Worm (Caenorhabditis elegans): ENCODE measurements around the gene twk-36.

twk-36 gene

DNA sequence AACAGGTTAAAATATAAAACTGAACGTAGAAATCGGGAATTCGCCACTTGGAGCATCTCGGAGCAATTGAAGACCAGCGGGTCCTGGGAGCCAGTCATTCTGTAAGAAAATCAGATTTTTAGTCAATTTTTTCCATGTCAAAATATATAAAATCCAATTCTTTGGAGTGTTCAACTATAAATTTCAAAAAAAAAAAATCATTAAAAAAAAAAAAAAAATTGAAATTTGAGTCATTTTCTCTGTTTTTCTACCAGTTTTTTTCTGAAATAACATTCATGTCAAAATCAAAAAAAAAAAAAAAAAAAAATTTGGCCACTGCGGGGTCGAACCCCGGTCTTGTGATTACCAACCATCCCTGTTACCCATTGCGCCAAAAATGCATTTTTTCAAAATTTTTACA lies 36.7 kb upstream of the twk-36 start, which contains the start of gene srab-12 (continued):
- no peak for TF ChIP-seq pqm-1 (tag; optimal IDR thresholded peaks at IDR 0.05)
- TF ChIP-seq dsc-1 (tag; optimal IDR thresholded peaks at IDR 0.05), result no peak
- no peak for TF ChIP-seq hpl-2 (GFP tag; optimal IDR thresholded peaks at IDR 0.05)

- TF ChIP-seq ceh-88 (GFP tag; IDR thresholded peaks at IDR 0.05) (no peak), ama-1 (optimal IDR thresholded peaks at IDR 0.05) (no peak), ceh-90 (tag; optimal IDR thresholded peaks at IDR 0.05) (no peak), lin-13 (GFP tag; optimal IDR thresholded peaks at IDR 0.05) (no peak), sup-37 (GFP tag; optimal IDR thresholded peaks at IDR 0.05) (no peak), efl-1 (optimal IDR thresholded peaks at IDR 0.05) (no peak), efl-1 (GFP tag; optimal IDR thresholded peaks at IDR 0.05 in 1 of 2) (peak in 1 of 2 experiments; percentile 11), swsn-7 (tag; optimal IDR thresholded peaks at IDR 0.05) (no peak), nhr-84 (tag; optimal IDR thresholded peaks at IDR 0.05) (no peak), lin-35 (GFP tag; optimal IDR thresholded peaks at IDR 0.05) (peak in 1 of 2 experiments; percentile 25), elt-2 (tag; optimal IDR thresholded peaks at IDR 0.05) (peak; percentile 17), efl-3 (GFP tag; optimal IDR thresholded peaks at IDR 0.05) (no peak), nhr-76 (tag; optimal IDR thresholded peaks at IDR 0.05) (no peak), egl-13 (tag; optimal IDR thresholded peaks at IDR 0.05) (no peak), ceh-8 (GFP tag; optimal IDR thresholded peaks at IDR 0.05) (no peak), irx-1 (tag; optimal IDR thresholded peaks at IDR 0.05) (no peak), tlp-1 (tag; optimal IDR thresholded peaks at IDR 0.05) (no peak), nhr-19 (GFP tag; conservative IDR thresholded peaks at IDR 0.05) (no peak), unc-98 (GFP tag; IDR thresholded peaks at IDR 0.05) (no peak), mab-9 (GFP tag; IDR thresholded peaks at IDR 0.05) (no peak), lin-15B (tag; optimal IDR thresholded peaks at IDR 0.05) (no peak), blmp-1 (tag; optimal IDR thresholded peaks at IDR 0.05) (peak; percentile 40)
These were observed 33.4 kb upstream of the twk-36 start for ce11 chrV:17780285-17780684.

ce11 chrV:17777624-17778023 lies 30.8 kb upstream of the twk-36 start, which contains the start of gene C47A10.12:
TSS of gene C47A10.12 (plus strand) at chrV:17777924.
- TF ChIP-seq nhr-28 (tag; optimal IDR thresholded peaks at IDR 0.05) (no peak), aha-1 (tag; optimal IDR thresholded peaks at IDR 0.05) (no peak), vab-15 (tag; optimal IDR thresholded peaks at IDR 0.05) (no peak), ztf-11 (tag; optimal IDR thresholded peaks at IDR 0.05) (no peak), ceh-8 (GFP tag; optimal IDR thresholded peaks at IDR 0.05) (no peak), ets-5 (GFP tag; IDR thresholded peaks at IDR 0.05) (no peak), nhr-47 (tag; optimal IDR thresholded peaks at IDR 0.05) (no peak), nhr-20 (tag; optimal IDR thresholded peaks at IDR 0.05) (no peak), unc-62 (GFP tag; optimal IDR thresholded peaks at IDR 0.05) (no peak), Y116A8C.19 (tag; optimal IDR thresholded peaks at IDR 0.05; ENCODE audit: borderline replicate concordance) (no peak)

DNA sequence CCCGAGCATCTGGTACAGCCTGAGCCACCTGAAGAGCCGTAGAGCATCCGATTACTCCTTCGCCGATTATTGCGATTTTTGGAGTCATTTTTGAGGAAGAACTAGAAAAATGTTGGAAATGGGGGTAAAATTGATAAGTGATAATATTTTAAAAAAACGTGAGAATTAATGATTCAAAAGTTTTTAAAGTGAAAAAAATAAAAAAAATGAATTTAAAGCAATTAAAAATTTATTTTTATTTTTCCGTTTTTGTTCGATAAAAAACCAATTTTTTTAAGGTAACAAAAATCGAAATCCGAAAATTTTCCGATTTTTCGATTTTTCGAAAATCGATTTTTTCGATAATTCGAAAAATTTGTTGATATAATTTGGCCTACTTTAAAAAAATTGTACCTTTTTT lies 30.3 kb upstream of the twk-36 start, which contains the start of gene ddo-1:
TSS of gene ddo-1 (minus strand) at position 101 of the 400 bp plus-strand sequence.
- TF ChIP-seq nhr-47 (tag; optimal IDR thresholded peaks at IDR 0.05), result no peak
- TF ChIP-seq nhr-20 (tag; optimal IDR thresholded peaks at IDR 0.05), result no peak
- TF ChIP-seq dpl-1 (GFP tag; optimal IDR thresholded peaks at IDR 0.05), result no peak
- TF ChIP-seq rnt-1 (tag; optimal IDR thresholded peaks at IDR 0.05), result no peak
- TF ChIP-seq ceh-82 (tag; optimal IDR thresholded peaks at IDR 0.05), result no peak
- no peak for TF ChIP-seq aha-1 (tag; optimal IDR thresholded peaks at IDR 0.05)
- TF ChIP-seq xbp-1 (tag; optimal IDR thresholded peaks at IDR 0.05), result no peak
- TF ChIP-seq nhr-71 (tag; optimal IDR thresholded peaks at IDR 0.05), result no peak
- no peak for TF ChIP-seq alr-1 (tag; optimal IDR thresholded peaks at IDR 0.05; ENCODE audit: borderline replicate concordance)
- no peak for TF ChIP-seq hlh-17 (GFP tag; optimal IDR thresholded peaks at IDR 0.05; ENCODE audit: borderline replicate concordance)
- no peak for TF ChIP-seq mef-2 (tag; optimal IDR thresholded peaks at IDR 0.05)
- TF ChIP-seq sup-37 (GFP tag; optimal IDR thresholded peaks at IDR 0.05), result no peak
- TF ChIP-seq zip-4 (GFP tag; optimal IDR thresholded peaks at IDR 0.05), result no peak
- no peak for TF ChIP-seq ceh-8 (GFP tag; optimal IDR thresholded peaks at IDR 0.05)
- no peak for TF ChIP-seq lin-14 (GFP tag; optimal IDR thresholded peaks at IDR 0.05)
- no peak for TF ChIP-seq nhr-84 (tag; optimal IDR thresholded peaks at IDR 0.05)
- TF ChIP-seq jun-1 (tag; optimal IDR thresholded peaks at IDR 0.05), result no peak
- no peak for TF ChIP-seq nhr-76 (tag; optimal IDR thresholded peaks at IDR 0.05)
- no peak for TF ChIP-seq nhr-28 (tag; optimal IDR thresholded peaks at IDR 0.05)
